Worm (Caenorhabditis elegans): ENCODE measurements around the gene rpl-36.A.

DNA sequence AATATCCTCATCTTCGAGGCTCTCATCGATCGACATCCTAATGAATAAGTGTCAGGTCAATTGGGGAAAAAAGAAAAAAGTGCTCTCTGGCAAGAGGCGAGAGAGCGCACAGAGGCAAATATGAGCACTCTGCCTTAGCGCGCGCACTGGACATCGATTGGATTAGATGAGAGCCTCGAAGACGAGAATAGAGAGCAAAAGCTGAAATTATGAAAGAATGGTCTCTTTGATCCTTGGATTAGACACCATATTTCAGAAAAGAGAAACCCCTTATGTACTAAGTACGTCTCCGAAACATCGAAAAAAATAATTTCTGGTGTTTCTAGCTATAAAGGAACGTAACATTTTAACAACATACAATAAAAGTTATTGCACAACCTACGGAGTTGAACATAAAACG lies 41.8 kb downstream of the rpl-36.A start, which contains the start of gene F45E10.2:
- no peak for TF ChIP-seq med-1 (GFP tag; optimal IDR thresholded peaks at IDR 0.05; ENCODE audit: insufficient read depth)
- TF ChIP-seq T22C8.4 (GFP tag; IDR thresholded peaks at IDR 0.05): 0 out of 2 replicates have a peak, but pooled peaks have one; percentile 13
- no peak for TF ChIP-seq ref-1 (GFP tag; conservative IDR thresholded peaks at IDR 0.05)
- no peak for TF ChIP-seq tab-1 (GFP tag; IDR thresholded peaks at IDR 0.05)
- TF ChIP-seq ztf-23 (GFP tag; IDR thresholded peaks at IDR 0.05): no peak
- no peak for TF ChIP-seq klf-2 (GFP tag; conservative IDR thresholded peaks at IDR 0.05)
- TF ChIP-seq cog-1 (tag; optimal IDR thresholded peaks at IDR 0.05): no peak
- TF ChIP-seq flt-1 (GFP tag; IDR thresholded peaks at IDR 0.05): no peak
